Worm (Caenorhabditis elegans) whole organism, young adult: ENCODE data around the gene str-28.

ENCODE experiments used
- B0261.1 ChIP-seq: sonication (generic microtip); optimal IDR thresholded peaks from 2 replicates; lab custom pipeline; 2016; ENCODE audit warnings: mild to moderate bottlenecking, missing genetic modification characterization, moderate library complexity, missing compliant biosample characterization
- ama-1 ChIP-seq, 3 experiments: fragments of 150-350 bp in 1 of 3; sonication (generic microtip) in 2 of 3; optimal IDR thresholded peaks; 2 replicates each; lab custom pipeline; 2014 to 2018; ENCODE audit warnings: missing biosample characterization in 2 of 3, missing genetic modification characterization in 2 of 3, missing genetic modification reagents in 2 of 3
- atf-7 ChIP-seq: sonication (generic microtip); optimal IDR thresholded peaks from 2 replicates; lab custom pipeline; 2017; ENCODE audit warnings: mild to moderate bottlenecking, missing genetic modification characterization, missing compliant biosample characterization
- nfyb-1 ChIP-seq: fragments of 200-800 bp; sonication (Bioruptor generic); IDR thresholded peaks from 2 replicates; pipeline ENCODE4 v1.3.6; 2022; ENCODE audit warnings: missing genetic modification reagents, missing genetic modification characterization, missing compliant biosample characterization
- pha-4 ChIP-seq: fragments of 150-350 bp; sonication (generic microtip); optimal IDR thresholded peaks from 2 replicates; lab custom pipeline; 2014; ENCODE audit warnings: missing biosample characterization, missing genetic modification reagents, missing genetic modification characterization
- ztf-28 ChIP-seq: fragments of 200-800 bp; sonication (Bioruptor generic); IDR thresholded peaks from 2 replicates; pipeline ENCODE4 v1.3.6; 2022; ENCODE audit warnings: missing genetic modification reagents, missing genetic modification characterization, missing compliant biosample characterization

ce11 chrV:7504271-7504670 lies 31.6 kb upstream of the str-28 start, which contains the start of gene srh-229:
- TF ChIP-seq ztf-28 (GFP tag; lab: Robert Waterston, UW) (no peak), ama-1 (optimal IDR thresholded peaks at IDR 0.05; lab: Kevin White, UChicago) (no peak), ama-1 (GFP tag; optimal IDR thresholded peaks at IDR 0.05; lab: Kevin White, UChicago) (no peak), B0261.1 (tag; lab: Kevin White, UChicago) (no peak), pha-4 (tag; lab: Kevin White, UChicago) (no peak), nfyb-1 (no peak), atf-7 (tag; lab: Kevin White, UChicago) (no peak)
